Worm (Caenorhabditis elegans): Measurements from ENCODE around the gene hsp-43.

ce11 chrX:6216551-6216950, 18.8 kb downstream of the hsp-43 start, which contains the start of gene lrch-1:
- TF ChIP-seq dao-5 (tag; optimal IDR thresholded peaks at IDR 0.05) (no peak), W03F9.2 (tag; optimal IDR thresholded peaks at IDR 0.05) (no peak)
